Worm (Caenorhabditis elegans): Measurements from ENCODE around the gene srx-113.

Gene srx-113

DNA sequence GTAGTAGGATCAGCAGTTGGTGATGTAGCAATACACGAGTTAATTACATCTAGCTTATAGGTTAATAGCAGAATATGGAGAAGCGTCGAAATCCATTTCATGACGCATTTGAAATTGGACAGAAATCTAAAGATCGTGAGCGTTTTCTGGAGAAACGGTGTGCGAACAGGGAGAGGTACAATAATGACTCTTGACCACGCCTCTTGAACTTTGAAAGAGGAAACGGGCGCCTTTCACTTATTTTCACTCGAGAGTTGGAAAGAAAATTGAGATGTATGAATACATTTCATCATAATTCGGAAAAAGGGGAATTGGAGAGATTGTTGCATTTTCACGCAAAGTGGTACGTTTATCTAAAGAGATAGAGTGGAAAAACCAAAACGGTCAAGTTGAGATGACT is 2.2 kb downstream of the srx-113 start, which contains the start of gene F56H9.6:
Gene F56H9.6, minus strand, starts transcription at position 101 of the 400 bp plus-strand sequence.
- TF ChIP-seq unc-62 (GFP tag; optimal IDR thresholded peaks at IDR 0.05) (no peak), sma-9 (GFP tag; optimal IDR thresholded peaks at IDR 0.05) (no peak), sma-9 (tag; optimal IDR thresholded peaks at IDR 0.05) (no peak), gmeb-1 (tag; optimal IDR thresholded peaks at IDR 0.05) (no peak), nhr-23 (tag; optimal IDR thresholded peaks at IDR 0.05) (no peak), nhr-6 (tag; optimal IDR thresholded peaks at IDR 0.05) (no peak), sem-4 (tag; optimal IDR thresholded peaks at IDR 0.05) (no peak), nhr-12 (tag; optimal IDR thresholded peaks at IDR 0.05) (no peak), Y55F3AM.14 (GFP tag; optimal IDR thresholded peaks at IDR 0.05) (no peak), nhr-129 (tag; optimal IDR thresholded peaks at IDR 0.05) (no peak), ZK546.5 (tag; optimal IDR thresholded peaks at IDR 0.05) (no peak), zag-1 (tag; optimal IDR thresholded peaks at IDR 0.05) (no peak), R02D3.7 (tag; optimal IDR thresholded peaks at IDR 0.05) (no peak)

DNA sequence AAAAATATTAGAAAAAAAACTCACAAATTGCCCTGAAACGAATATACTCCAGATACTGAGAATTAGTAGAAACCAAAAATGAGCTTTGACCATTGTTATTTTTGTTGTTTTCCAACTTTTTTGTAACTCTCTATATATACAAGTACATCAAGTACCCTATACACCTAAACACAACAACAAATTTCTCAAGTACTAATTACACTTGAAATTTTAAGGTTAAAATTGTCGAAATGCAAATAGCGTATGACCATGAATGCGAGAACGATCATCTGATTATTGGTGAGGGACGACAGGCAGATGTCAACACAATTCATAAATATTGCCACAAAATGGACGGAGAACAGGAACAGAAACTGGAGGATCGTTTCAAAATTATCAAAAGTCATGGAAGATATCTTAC is 7.6 kb downstream of the srx-113 start, which contains the start of gene F56H9.9:
Gene F56H9.9, minus strand, starts transcription at position 101 of the 400 bp plus-strand sequence.
- TF ChIP-seq nhr-77 (tag; optimal IDR thresholded peaks at IDR 0.05) (no peak), ZK546.5 (tag; optimal IDR thresholded peaks at IDR 0.05) (no peak), C34F6.9 (tag; optimal IDR thresholded peaks at IDR 0.05) (no peak)

DNA sequence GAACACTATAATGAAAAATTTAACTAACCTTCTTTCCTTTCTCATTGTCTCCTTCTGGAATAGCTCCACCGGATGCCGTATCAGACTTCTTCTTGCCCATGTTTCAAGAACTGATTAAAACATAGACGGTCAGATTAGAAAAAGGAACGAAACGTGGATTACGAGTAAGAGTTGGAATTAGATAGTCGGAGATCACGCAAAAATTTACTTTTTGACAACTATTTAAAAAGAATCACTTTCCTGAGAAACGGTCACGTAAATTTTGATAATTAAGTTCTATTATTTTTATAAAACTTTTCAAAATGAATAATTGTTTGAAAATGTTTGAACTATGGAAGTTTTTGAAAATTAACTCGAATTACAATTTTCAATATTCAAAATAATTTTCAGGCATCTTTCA is 19.8 kb downstream of the srx-113 start, which contains the start of gene cyc-2.2:
Gene cyc-2.2, minus strand, starts transcription at position 101 of the 400 bp plus-strand sequence.
- TF ChIP-seq mbf-1 (tag; optimal IDR thresholded peaks at IDR 0.05) (no peak), egl-27 (tag; optimal IDR thresholded peaks at IDR 0.05) (no peak), nhr-6 (tag; optimal IDR thresholded peaks at IDR 0.05) (no peak), sma-3 (GFP tag; optimal IDR thresholded peaks at IDR 0.05) (no peak), unc-62 (GFP tag; optimal IDR thresholded peaks at IDR 0.05) (no peak), nhr-129 (tag; optimal IDR thresholded peaks at IDR 0.05) (no peak), mab-5 (tag; optimal IDR thresholded peaks at IDR 0.05) (no peak), nhr-10 (tag; optimal IDR thresholded peaks at IDR 0.05) (no peak), aly-2 (tag; optimal IDR thresholded peaks at IDR 0.05) (no peak), zag-1 (tag; optimal IDR thresholded peaks at IDR 0.05) (no peak), C34F6.9 (tag; optimal IDR thresholded peaks at IDR 0.05) (no peak), nhr-21 (tag; optimal IDR thresholded peaks at IDR 0.05) (no peak), lin-39 (tag; optimal IDR thresholded peaks at IDR 0.05) (no peak), ztf-1 (GFP tag; conservative IDR thresholded peaks at IDR 0.05) (no peak)

DNA sequence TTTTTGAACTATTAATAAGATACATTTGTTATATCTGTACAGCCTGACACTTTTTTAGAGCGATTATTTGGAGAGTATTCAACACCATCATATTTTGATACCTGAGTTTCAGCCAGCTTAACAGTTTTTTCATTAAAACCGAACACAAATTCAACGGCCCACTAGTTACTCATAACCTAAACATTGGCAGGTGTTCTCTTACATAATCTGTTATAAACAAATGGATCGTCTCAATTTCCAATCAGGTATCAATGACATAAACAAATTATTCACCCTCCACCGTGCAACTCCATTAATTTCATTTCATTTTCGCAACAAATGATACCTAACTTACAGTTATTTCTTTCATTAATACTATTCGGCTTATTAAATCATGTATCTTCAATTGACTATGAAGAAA is 20.9 kb downstream of the srx-113 start, which contains the start of gene cubn-1:
Gene cubn-1, plus strand, starts transcription at position 301 of the 400 bp plus-strand sequence.
- no peak for TF ChIP-seq lin-13 (GFP tag; optimal IDR thresholded peaks at IDR 0.05)
- TF ChIP-seq sma-9 (GFP tag; optimal IDR thresholded peaks at IDR 0.05): no peak
- no peak for TF ChIP-seq sma-9 (tag; optimal IDR thresholded peaks at IDR 0.05)
- no peak for TF ChIP-seq C34F6.9 (tag; optimal IDR thresholded peaks at IDR 0.05)
- TF ChIP-seq snpc-4 (tag; optimal IDR thresholded peaks at IDR 0.05): no peak
- no peak for TF ChIP-seq ama-1 (optimal IDR thresholded peaks at IDR 0.05)
- TF ChIP-seq nhr-21 (tag; optimal IDR thresholded peaks at IDR 0.05): no peak

DNA sequence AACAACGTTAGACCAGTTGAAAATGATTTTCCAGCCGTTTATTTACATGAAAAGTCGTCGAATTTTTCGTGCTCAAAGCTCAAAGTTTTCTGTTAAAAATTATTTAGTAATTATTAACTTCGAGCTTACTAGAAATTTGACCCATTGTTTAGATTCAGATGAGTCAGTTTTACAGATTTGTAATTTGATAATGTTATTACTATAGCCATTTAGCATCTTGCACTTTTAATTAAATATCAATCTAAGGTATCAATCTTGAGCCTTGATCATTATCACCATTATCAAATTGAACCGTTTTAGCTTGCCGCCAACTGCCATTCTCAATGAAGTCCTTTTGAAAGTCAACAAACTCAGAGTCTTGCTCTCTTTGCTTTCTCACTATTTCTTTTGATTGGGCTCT is 22.4 kb downstream of the srx-113 start, which contains the start of gene ZC116.1:
Gene ZC116.1, plus strand, starts transcription at position 301 of the 400 bp plus-strand sequence.
- no peak for TF ChIP-seq egl-27 (tag; optimal IDR thresholded peaks at IDR 0.05)
- no peak for TF ChIP-seq lin-39 (tag; optimal IDR thresholded peaks at IDR 0.05)
- TF ChIP-seq nhr-6 (tag; optimal IDR thresholded peaks at IDR 0.05): no peak
- no peak for TF ChIP-seq fos-1 (tag; optimal IDR thresholded peaks at IDR 0.05)
- TF ChIP-seq nhr-237 (tag; optimal IDR thresholded peaks at IDR 0.05): no peak
- no peak for TF ChIP-seq nhr-10 (tag; optimal IDR thresholded peaks at IDR 0.05)
- no peak for TF ChIP-seq nhr-23 (tag; optimal IDR thresholded peaks at IDR 0.05)
- no peak for TF ChIP-seq dmd-4 (tag; optimal IDR thresholded peaks at IDR 0.05)
- no peak for TF ChIP-seq alr-1 (tag; optimal IDR thresholded peaks at IDR 0.05)
- no peak for TF ChIP-seq R02D3.7 (tag; optimal IDR thresholded peaks at IDR 0.05)
- no peak for TF ChIP-seq gmeb-1 (tag; optimal IDR thresholded peaks at IDR 0.05)
- no peak for TF ChIP-seq nhr-12 (tag; optimal IDR thresholded peaks at IDR 0.05)
- no peak for TF ChIP-seq crh-2 (tag; optimal IDR thresholded peaks at IDR 0.05)
- TF ChIP-seq aly-2 (tag; optimal IDR thresholded peaks at IDR 0.05): no peak
- TF ChIP-seq elt-1 (tag; optimal IDR thresholded peaks at IDR 0.05): no peak
- TF ChIP-seq mbf-1 (tag; optimal IDR thresholded peaks at IDR 0.05): no peak

DNA sequence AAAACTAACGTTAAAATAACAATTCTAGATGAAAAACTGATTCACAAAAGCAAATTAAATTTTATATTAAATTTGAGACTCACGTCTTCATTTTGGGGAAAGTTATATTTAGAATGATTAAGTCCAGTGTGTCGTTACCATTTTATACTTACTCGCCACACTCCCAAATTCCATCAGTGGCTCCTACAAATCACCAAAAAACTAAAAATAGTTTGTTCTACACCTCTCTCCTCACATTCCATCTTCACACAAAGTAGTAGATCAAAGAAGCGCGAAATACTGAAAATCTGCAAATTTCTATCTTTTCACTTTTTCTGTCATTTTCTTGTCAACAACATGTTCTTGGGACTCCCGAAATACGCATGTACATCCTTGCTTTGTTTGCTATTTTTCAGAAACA is 23.1 kb downstream of the srx-113 start, which contains the start of gene ZC116.5:
Gene ZC116.5, minus strand, starts transcription at position 101 of the 400 bp plus-strand sequence.
- TF ChIP-seq nhr-25 (tag; optimal IDR thresholded peaks at IDR 0.05) (no peak), ztf-11 (tag; optimal IDR thresholded peaks at IDR 0.05) (no peak), skn-1 (tag; optimal IDR thresholded peaks at IDR 0.05) (no peak), unc-62 (GFP tag; optimal IDR thresholded peaks at IDR 0.05) (no peak), nhr-6 (tag; optimal IDR thresholded peaks at IDR 0.05) (no peak), lsy-2 (tag; optimal IDR thresholded peaks at IDR 0.05) (no peak), mdl-1 (tag; optimal IDR thresholded peaks at IDR 0.05) (no peak), sem-4 (tag; optimal IDR thresholded peaks at IDR 0.05) (no peak), nhr-77 (tag; optimal IDR thresholded peaks at IDR 0.05) (no peak)
